Worm (Caenorhabditis elegans) whole organism, late embryonic: ENCODE measurements around the gene akt-2.
A peak's percentile ranks its signal among the peaks of the same experiment; 100 is the strongest.

Source experiments
- C38D4.7 ChIP-seq: fragments of 200-800 bp; sonication (Bioruptor generic); optimal IDR thresholded peaks from 2 replicates; lab custom pipeline; 2018; ENCODE audit warnings: mild to moderate bottlenecking, missing genetic modification characterization, moderate library complexity, missing compliant biosample characterization
- F13H6.1 ChIP-seq: sonication (generic microtip); optimal IDR thresholded peaks from 2 replicates; lab custom pipeline; 2016; ENCODE audit warnings: missing genetic modification characterization, missing compliant biosample characterization
- K02D7.2 ChIP-seq: sonication (generic microtip); optimal IDR thresholded peaks from 2 replicates; lab custom pipeline; 2017; ENCODE audit warnings: mild to moderate bottlenecking, missing genetic modification characterization, missing compliant biosample characterization
- ama-1 ChIP-seq: fragments of 150-350 bp; optimal IDR thresholded peaks from 2 replicates; lab custom pipeline; 2014
- ceh-14 ChIP-seq: sonication (generic microtip); optimal IDR thresholded peaks from 2 replicates; lab custom pipeline; 2016; ENCODE audit warnings: missing genotype, missing genetic modification characterization, missing compliant biosample characterization
- ceh-19 ChIP-seq: fragments of 200-800 bp; sonication (Bioruptor generic); optimal IDR thresholded peaks from 2 replicates; lab custom pipeline; 2018; ENCODE audit warnings: mild to moderate bottlenecking, missing genetic modification characterization, missing compliant biosample characterization
- ceh-2 ChIP-seq: sonication (generic microtip); optimal IDR thresholded peaks from 2 replicates; lab custom pipeline; 2016; ENCODE audit warnings: missing genotype, missing genetic modification characterization, missing compliant biosample characterization
- ceh-22 ChIP-seq: sonication (generic microtip); optimal IDR thresholded peaks from 2 replicates; lab custom pipeline; 2017; ENCODE audit warnings: missing biosample characterization, missing genetic modification characterization
- ceh-24 ChIP-seq: sonication (generic microtip); optimal IDR thresholded peaks from 2 replicates; lab custom pipeline; 2016; ENCODE audit warnings: mild to moderate bottlenecking, missing genetic modification characterization, missing compliant biosample characterization
- ceh-30 ChIP-seq: fragments of 150-350 bp; optimal IDR thresholded peaks from 2 replicates; lab custom pipeline; 2014; ENCODE audit warnings: missing biosample characterization, missing genetic modification characterization
- ceh-31 ChIP-seq: sonication (generic microtip); optimal IDR thresholded peaks from 2 replicates; lab custom pipeline; 2016; ENCODE audit warnings: missing genetic modification characterization, missing compliant biosample characterization
- ceh-34 ChIP-seq: sonication (generic microtip); optimal IDR thresholded peaks from 2 replicates; lab custom pipeline; 2016; ENCODE audit warnings: mild to moderate bottlenecking, missing genetic modification characterization, missing compliant biosample characterization
- ceh-9 ChIP-seq: sonication (generic microtip); optimal IDR thresholded peaks from 2 replicates; lab custom pipeline; 2016; ENCODE audit warnings: mild to moderate bottlenecking, missing genetic modification characterization, inconsistent platforms, missing compliant biosample characterization
- che-1 ChIP-seq: sonication (generic microtip); optimal IDR thresholded peaks from 2 replicates; lab custom pipeline; 2016; ENCODE audit warnings: mild to moderate bottlenecking, missing genetic modification characterization, missing compliant biosample characterization
- dmd-4 ChIP-seq: sonication (generic microtip); optimal IDR thresholded peaks from 2 replicates; lab custom pipeline; 2016; ENCODE audit warnings: borderline replicate concordance, missing genetic modification characterization, missing compliant biosample characterization
- dve-1 ChIP-seq: sonication (generic microtip); optimal IDR thresholded peaks from 2 replicates; lab custom pipeline; 2017; ENCODE audit warnings: antibody characterized with exemption, mild to moderate bottlenecking, missing genetic modification characterization, missing compliant biosample characterization
- elt-4 ChIP-seq: sonication (generic microtip); optimal IDR thresholded peaks from 2 replicates; lab custom pipeline; 2016; ENCODE audit warnings: missing genetic modification characterization, missing compliant biosample characterization
- ets-4 ChIP-seq: sonication (generic microtip); optimal IDR thresholded peaks from 2 replicates; lab custom pipeline; 2016; ENCODE audit warnings: missing genetic modification characterization, missing compliant biosample characterization
- eyg-1 ChIP-seq: sonication (generic microtip); optimal IDR thresholded peaks from 2 replicates; lab custom pipeline; 2016; ENCODE audit warnings: missing genotype, missing genetic modification characterization, missing compliant biosample characterization
- fax-1 ChIP-seq: sonication (generic microtip); optimal IDR thresholded peaks from 2 replicates; lab custom pipeline; 2016; ENCODE audit warnings: missing genotype, missing genetic modification characterization, missing compliant biosample characterization
- gmeb-2 ChIP-seq: sonication (generic microtip); optimal IDR thresholded peaks from 2 replicates; lab custom pipeline; 2016; ENCODE audit warnings: missing genetic modification characterization, inconsistent platforms, missing compliant biosample characterization
- hlh-13 ChIP-seq: fragments of 200-800 bp; sonication (Bioruptor generic); optimal IDR thresholded peaks from 2 replicates; lab custom pipeline; 2018; ENCODE audit warnings: mild to moderate bottlenecking, missing genetic modification characterization, missing compliant biosample characterization
- hlh-6 ChIP-seq: sonication (generic microtip); optimal IDR thresholded peaks from 2 replicates; lab custom pipeline; 2016; ENCODE audit warnings: missing genotype, missing genetic modification characterization, missing compliant biosample characterization
- lim-6 ChIP-seq: sonication (generic microtip); optimal IDR thresholded peaks from 2 replicates; lab custom pipeline; 2016; ENCODE audit warnings: missing genetic modification characterization, missing compliant biosample characterization
- lin-11 ChIP-seq: fragments of 200-800 bp; sonication (Bioruptor generic); optimal IDR thresholded peaks from 2 replicates; lab custom pipeline; 2018; ENCODE audit warnings: mild to moderate bottlenecking, missing genetic modification characterization, missing compliant biosample characterization
- mec-3 ChIP-seq: sonication (generic microtip); optimal IDR thresholded peaks from 2 replicates; lab custom pipeline; 2016; ENCODE audit warnings: borderline replicate concordance, missing genetic modification characterization, missing compliant biosample characterization
- nhr-232 ChIP-seq: sonication (generic microtip); optimal IDR thresholded peaks from 2 replicates; lab custom pipeline; 2016; ENCODE audit warnings: missing genetic modification characterization, missing compliant biosample characterization
- npax-4 ChIP-seq: sonication (generic microtip); optimal IDR thresholded peaks from 2 replicates; lab custom pipeline; 2016; ENCODE audit warnings: missing genetic modification characterization, missing compliant biosample characterization
- pha-2 ChIP-seq: sonication (generic microtip); optimal IDR thresholded peaks from 2 replicates; lab custom pipeline; 2017; ENCODE audit warnings: mild to moderate bottlenecking, missing genetic modification characterization, missing compliant biosample characterization
- pha-4 ChIP-seq: fragments of 150-350 bp; optimal IDR thresholded peaks from 2 replicates; lab custom pipeline; 2018; ENCODE audit warnings: missing biosample characterization, missing genetic modification reagents, missing genetic modification characterization
- pqm-1 ChIP-seq: sonication (generic microtip); optimal IDR thresholded peaks from 2 replicates; lab custom pipeline; 2016; ENCODE audit warnings: missing genetic modification characterization, missing compliant biosample characterization
- ref-2 ChIP-seq: sonication (generic microtip); optimal IDR thresholded peaks from 2 replicates; lab custom pipeline; 2016; ENCODE audit warnings: missing genetic modification characterization, missing compliant biosample characterization
- rnt-1 ChIP-seq: sonication (generic microtip); optimal IDR thresholded peaks from 2 replicates; lab custom pipeline; 2016; ENCODE audit warnings: missing genetic modification characterization, missing compliant biosample characterization
- sdc-2 ChIP-seq: sonication (generic microtip); optimal IDR thresholded peaks from 2 replicates; lab custom pipeline; 2016; ENCODE audit warnings: missing genotype, missing genetic modification characterization, missing compliant biosample characterization
- sox-4 ChIP-seq: sonication (generic microtip); optimal IDR thresholded peaks from 2 replicates; lab custom pipeline; 2017; ENCODE audit warnings: mild to moderate bottlenecking, missing genetic modification characterization, inconsistent platforms, missing compliant biosample characterization
- tbx-7 ChIP-seq: sonication (generic microtip); optimal IDR thresholded peaks from 2 replicates; lab custom pipeline; 2016; ENCODE audit warnings: missing genotype, missing genetic modification characterization, missing compliant biosample characterization
- unc-3 ChIP-seq, 2 experiments: fragments of 200-800 bp in 1 of 2; sonication (Bioruptor generic) in 1 of 2; sonication (generic microtip) in 1 of 2; conservative IDR thresholded peaks in 1 of 2; optimal IDR thresholded peaks in 1 of 2; 2 replicates each; pipeline versions ENCODE4 v1.3.6 to Lab custom; 2016 to 2022; ENCODE audit warnings: missing compliant biosample characterization in 2 of 2, missing genetic modification characterization in 2 of 2, missing genetic modification reagents in 1 of 2
- unc-42 ChIP-seq: sonication (generic microtip); optimal IDR thresholded peaks from 2 replicates; lab custom pipeline; 2016; ENCODE audit warnings: missing genotype, missing genetic modification characterization, missing compliant biosample characterization
- unc-86 ChIP-seq: sonication (generic microtip); optimal IDR thresholded peaks from 2 replicates; lab custom pipeline; 2016; ENCODE audit warnings: missing genetic modification characterization, missing compliant biosample characterization
- ztf-16 ChIP-seq: sonication (generic microtip); optimal IDR thresholded peaks from 2 replicates; lab custom pipeline; 2017; ENCODE audit warnings: missing genetic modification characterization, missing compliant biosample characterization

Gene akt-2

ce11 chrX:14115480-14116161 lies 31.9 kb upstream of the akt-2 start, which contains the start of gene F28H6.7 (continued):
- TF ChIP-seq nhr-232 (tag; lab: Kevin White, UChicago) (peak; percentile 95), mec-3 (tag; lab: Kevin White, UChicago) (no peak), pha-4 (tag; lab: Kevin White, UChicago) (no peak), C38D4.7 (GFP tag; lab: Kevin White, UChicago) (peak; percentile 90), gmeb-2 (peak; percentile 87), ceh-9 (tag; lab: Kevin White, UChicago) (peak; percentile 84), ama-1 (lab: Kevin White, UChicago) (no peak), ceh-19 (GFP tag; lab: Kevin White, UChicago) (peak; percentile 92), ceh-31 (tag; lab: Kevin White, UChicago) (peak; percentile 46), ceh-22 (no peak), unc-86 (tag; lab: Kevin White, UChicago) (peak; percentile 84), ceh-24 (tag; lab: Kevin White, UChicago) (peak; percentile 45), unc-42 (tag; lab: Kevin White, UChicago) (peak; percentile 20), ref-2 (tag; lab: Kevin White, UChicago) (peak; percentile 86), elt-4 (tag; lab: Kevin White, UChicago) (peak; percentile 53), ceh-34 (peak; percentile 85), tbx-7 (tag; lab: Kevin White, UChicago) (peak; percentile 45), lim-6 (tag; lab: Kevin White, UChicago) (peak; percentile 78), hlh-6 (tag; lab: Kevin White, UChicago) (peak; percentile 94), pqm-1 (peak; percentile 71), eyg-1 (peak; percentile 85), rnt-1 (tag; lab: Kevin White, UChicago) (peak; percentile 85), npax-4 (tag; lab: Kevin White, UChicago) (peak; percentile 80), ceh-2 (peak; percentile 82), ceh-14 (tag; lab: Kevin White, UChicago) (peak; percentile 72), dmd-4 (tag; lab: Kevin White, UChicago) (peak; percentile 39), unc-3 (GFP tag; conservative IDR thresholded peaks at IDR 0.05; lab: Robert Waterston, UW) (peak; percentile 92), unc-3 (tag; optimal IDR thresholded peaks at IDR 0.05; lab: Kevin White, UChicago) (peak; percentile 76), lin-11 (tag; lab: Kevin White, UChicago) (peak; percentile 91), sdc-2 (tag; lab: Kevin White, UChicago) (peak; percentile 89), sox-4 (tag; lab: Kevin White, UChicago) (peak; percentile 89), fax-1 (tag; lab: Kevin White, UChicago) (peak; percentile 80), che-1 (peak; percentile 93), hlh-13 (peak; percentile 86), pha-2 (tag; lab: Kevin White, UChicago) (peak; percentile 85), ceh-30 (tag; lab: Kevin White, UChicago) (no peak), F13H6.1 (peak; percentile 69), dve-1 (peak; percentile 78)

ce11 chrX:14118762-14119161 lies 28.7 kb upstream of the akt-2 start:
- TF ChIP-seq ref-2 (tag; lab: Kevin White, UChicago) (no peak), ets-4 (tag; lab: Kevin White, UChicago) (no peak), K02D7.2 (tag; lab: Kevin White, UChicago) (no peak)

- no peak for TF ChIP-seq unc-42 (tag; lab: Kevin White, UChicago)
- no peak for TF ChIP-seq dve-1
- TF ChIP-seq ztf-16 = no peak
Observed at ce11 chrX:14125870-14126269, 21.6 kb upstream of the akt-2 start, which contains the start of gene F28H6.6. Gene F28H6.6 (minus strand): TSS chrX:14125879.
